Fruit fly (Drosophila melanogaster) Kc167 (cell line): ENCODE data around the gene twr.

Experiments used
- Myc ChIP-seq: fragments of >200 bp; optimal IDR thresholded peaks from 2 replicates; lab custom pipeline; 2017; ENCODE audit warnings: missing external identifiers
- insv ChIP-seq: fragments of >200 bp; optimal IDR thresholded peaks from 3 replicates; lab custom pipeline; 2018; ENCODE audit warnings: missing external identifiers

- TF ChIP-seq insv (lab: Kevin White, UChicago) (no peak), Myc (lab: Kevin White, UChicago) (no peak)
Measured at dm6 chr3R:6708858-6709257, 51.2 kb downstream of the twr start.
